Fruit fly (Drosophila melanogaster) whole organism, wandering third instar larva: ENCODE results near the gene alpha-Man-Ib.

ENCODE experiments used
- Abd-B ChIP-seq: fragments of >200 bp; optimal IDR thresholded peaks from 2 replicates; lab custom pipeline; 2017; ENCODE audit warnings: missing biosample characterization, missing genetic modification characterization
- CG32264 ChIP-seq: fragments of 200-800 bp; sonication (Bioruptor generic); optimal IDR thresholded peaks from 2 replicates; lab custom pipeline; 2016; ENCODE audit warnings: missing biosample characterization, missing genetic modification characterization
- CG9705 ChIP-seq: fragments of 200-800 bp; sonication (Bioruptor generic); optimal IDR thresholded peaks from 2 replicates; lab custom pipeline; 2018; ENCODE audit warnings: missing biosample characterization, mild to moderate bottlenecking, missing genetic modification characterization
- CrebA ChIP-seq: fragments of 200-800 bp; sonication (Bioruptor generic); optimal IDR thresholded peaks from 2 replicates; lab custom pipeline; 2016; ENCODE audit warnings: missing biosample characterization, mild to moderate bottlenecking, missing genetic modification characterization, borderline replicate concordance
- Dfd ChIP-seq: fragments of >200 bp; optimal IDR thresholded peaks from 2 replicates; lab custom pipeline; 2017; ENCODE audit warnings: missing biosample characterization, missing genetic modification characterization
- Dif ChIP-seq: fragments of 200-275, 200-300 bp; sonication (Bioruptor generic); optimal IDR thresholded peaks from 2 replicates; lab custom pipeline; 2018; ENCODE audit warnings: missing biosample characterization, missing genetic modification characterization; ENCODE audit not compliant: partially characterized antibody
- GATAd ChIP-seq: sonication (Bioruptor generic); optimal IDR thresholded peaks from 2 replicates; lab custom pipeline; 2016; ENCODE audit warnings: missing biosample characterization, missing genetic modification characterization
- HLH106 ChIP-seq: fragments of 200-800 bp; optimal IDR thresholded peaks from 3 replicates; lab custom pipeline; 2019; ENCODE audit warnings: missing biosample characterization, mild to moderate bottlenecking, missing genetic modification characterization, moderate library complexity
- Hnf4 ChIP-seq: fragments of 200-800 bp; sonication (Bioruptor generic); optimal IDR thresholded peaks from 2 replicates; lab custom pipeline; 2016; ENCODE audit warnings: missing biosample characterization, mild to moderate bottlenecking, missing genetic modification characterization
- Hr78 ChIP-seq: fragments of >200 bp; optimal IDR thresholded peaks from 2 replicates; lab custom pipeline; 2017; ENCODE audit warnings: missing biosample characterization, missing genetic modification characterization
- Hr83 ChIP-seq: fragments of 200-300 bp; sonication (Bioruptor generic); optimal IDR thresholded peaks from 2 replicates; lab custom pipeline; 2016; ENCODE audit warnings: missing biosample characterization, mild to moderate bottlenecking, missing genetic modification characterization, moderate library complexity; ENCODE audit not compliant: poor library complexity, severe bottlenecking
- Jra ChIP-seq: sonication (Bioruptor generic); optimal IDR thresholded peaks from 2 replicates; lab custom pipeline; 2016; ENCODE audit warnings: missing biosample characterization, missing genetic modification characterization
- Mio ChIP-seq: sonication (Bioruptor generic); optimal IDR thresholded peaks from 2 replicates; lab custom pipeline; 2016; ENCODE audit warnings: missing biosample characterization, missing genetic modification characterization
- Myc ChIP-seq: fragments of >200 bp; optimal IDR thresholded peaks from 2 replicates; lab custom pipeline; 2017
- N ChIP-seq: fragments of >200 bp; optimal IDR thresholded peaks from 2 replicates; lab custom pipeline; 2018; ENCODE audit warnings: missing biosample characterization, missing external identifiers, missing genetic modification characterization
- OdsH ChIP-seq: fragments of 200-800 bp; sonication (Bioruptor generic); optimal IDR thresholded peaks from 2 replicates; lab custom pipeline; 2016; ENCODE audit warnings: missing biosample characterization, mild to moderate bottlenecking, missing genetic modification characterization
- Rel ChIP-seq, 2 experiments: fragments of 200-800 bp; sonication (Bioruptor generic) in 1 of 2; optimal IDR thresholded peaks; 2 replicates in 1 of 2; 3 replicates in 1 of 2; lab custom pipeline; 2016 to 2019; ENCODE audit warnings: mild to moderate bottlenecking in 2 of 2, missing biosample characterization in 2 of 2, missing genetic modification characterization in 2 of 2, moderate library complexity in 1 of 2
- Sp1 ChIP-seq: fragments of 200-800 bp; sonication (Bioruptor generic); optimal IDR thresholded peaks from 3 replicates; lab custom pipeline; 2019; ENCODE audit warnings: missing biosample characterization, mild to moderate bottlenecking, missing genetic modification characterization, moderate library complexity
- Vsx2 ChIP-seq: fragments of 200-300, 225-300 bp; sonication (Bioruptor generic); optimal IDR thresholded peaks from 2 replicates; lab custom pipeline; 2018; ENCODE audit warnings: missing biosample characterization, missing genetic modification characterization; ENCODE audit not compliant: partially characterized antibody
- br ChIP-seq: fragments of 200-800 bp; sonication (Bioruptor generic); optimal IDR thresholded peaks from 2 replicates; lab custom pipeline; 2016; ENCODE audit warnings: missing biosample characterization, missing genetic modification characterization
- brk ChIP-seq: fragments of 200-800 bp; sonication (Bioruptor generic); optimal IDR thresholded peaks from 2 replicates; lab custom pipeline; 2016; ENCODE audit warnings: missing biosample characterization, mild to moderate bottlenecking, missing genetic modification characterization
- dl ChIP-seq, 2 experiments: fragments of 175-275, 200-275 bp in 1 of 2; fragments of 200-275 bp in 1 of 2; sonication (Bioruptor generic); optimal IDR thresholded peaks; lab custom pipeline; 2018; ENCODE audit warnings: mild to moderate bottlenecking in 2 of 2, missing biosample characterization in 2 of 2, missing genetic modification characterization in 2 of 2, moderate library complexity in 2 of 2; ENCODE audit not compliant: partially characterized antibody in 2 of 2, insufficient read depth in 1 of 2
- dmrt93B ChIP-seq: fragments of 200-800 bp; sonication (Bioruptor generic); optimal IDR thresholded peaks from 2 replicates; lab custom pipeline; 2018; ENCODE audit warnings: missing biosample characterization, mild to moderate bottlenecking, missing genetic modification characterization
- dsf ChIP-seq: sonication (Bioruptor generic); optimal IDR thresholded peaks from 2 replicates; lab custom pipeline; 2016; ENCODE audit warnings: missing biosample characterization, missing genetic modification characterization, borderline replicate concordance
- ey ChIP-seq: fragments of 200-800 bp; sonication (Bioruptor generic); optimal IDR thresholded peaks from 2 replicates; lab custom pipeline; 2016; ENCODE audit warnings: missing biosample characterization, missing genetic modification characterization
- foxo ChIP-seq, 2 experiments: fragments of 200-800 bp; sonication (Bioruptor generic); optimal IDR thresholded peaks; 2 replicates in 1 of 2; 3 replicates in 1 of 2; lab custom pipeline; 2016 to 2017; ENCODE audit warnings: missing biosample characterization in 2 of 2, missing genetic modification characterization in 2 of 2
- fru ChIP-seq: fragments of 200-800 bp; sonication (Bioruptor generic); optimal IDR thresholded peaks from 3 replicates; lab custom pipeline; 2016; ENCODE audit warnings: missing biosample characterization, mild to moderate bottlenecking, missing genetic modification characterization
- h ChIP-seq: fragments of 200-800 bp; sonication (Bioruptor generic); optimal IDR thresholded peaks from 3 replicates; lab custom pipeline; 2016; ENCODE audit warnings: missing biosample characterization, mild to moderate bottlenecking, missing genetic modification characterization
- jim ChIP-seq: fragments of 175-275, 200-325 bp; sonication (Bioruptor generic); optimal IDR thresholded peaks from 2 replicates; lab custom pipeline; 2016; ENCODE audit warnings: missing biosample characterization, mild to moderate bottlenecking, missing genetic modification characterization
- lola ChIP-seq: fragments of >200 bp; optimal IDR thresholded peaks from 2 replicates; lab custom pipeline; 2017; ENCODE audit warnings: missing biosample characterization, missing genetic modification characterization
- pan ChIP-seq: fragments of >200 bp; optimal IDR thresholded peaks from 2 replicates; lab custom pipeline; 2017
- psq ChIP-seq: fragments of 200-800 bp; sonication (Bioruptor generic); optimal IDR thresholded peaks from 3 replicates; lab custom pipeline; 2017; ENCODE audit warnings: missing biosample characterization, mild to moderate bottlenecking, missing genetic modification characterization, moderate library complexity
- rgr ChIP-seq: fragments of 200-800 bp; sonication (Bioruptor generic); optimal IDR thresholded peaks from 3 replicates; lab custom pipeline; 2016; ENCODE audit warnings: missing biosample characterization, mild to moderate bottlenecking, missing genetic modification characterization
- sv ChIP-seq: fragments of 200-800 bp; sonication (Bioruptor generic); optimal IDR thresholded peaks from 3 replicates; lab custom pipeline; 2016; ENCODE audit warnings: missing biosample characterization, missing genetic modification characterization
- tai ChIP-seq: sonication (Bioruptor generic); optimal IDR thresholded peaks from 2 replicates; lab custom pipeline; 2016; ENCODE audit warnings: missing biosample characterization, missing genetic modification characterization
- usp ChIP-seq: fragments of >200 bp; optimal IDR thresholded peaks from 2 replicates; lab custom pipeline; 2017; ENCODE audit warnings: missing biosample characterization, missing genetic modification characterization
- woc ChIP-seq: sonication (Bioruptor generic); optimal IDR thresholded peaks from 2 replicates; lab custom pipeline; 2016; ENCODE audit warnings: missing biosample characterization, mild to moderate bottlenecking, missing genetic modification characterization

The alpha-Man-Ib gene

dm6 chr3R:29153197-29153644 lies 40.6 kb upstream of the alpha-Man-Ib start, which contains the start of the genes Slbp and Rpn2:
Gene Slbp, minus strand, starts transcription at chr3R:29153266.
Gene Rpn2, plus strand, starts transcription at chr3R:29153524.
- TF ChIP-seq ey (GFP tag; lab: Kevin White, UChicago) = peak; percentile 34
- no peak for TF ChIP-seq CrebA (GFP tag; lab: Kevin White, UChicago)
- peak; percentile 61 for TF ChIP-seq psq
- TF ChIP-seq Abd-B = no peak
- TF ChIP-seq Myc (lab: Kevin White, UChicago) = peak; percentile 45
- peak in 1 of 2 experiments; percentile 67 for TF ChIP-seq foxo (GFP tag; optimal IDR thresholded peaks at IDR 0.05; lab: Kevin White, UChicago)
- TF ChIP-seq fru (GFP tag; lab: Kevin White, UChicago) = peak; percentile 50
- TF ChIP-seq Rel (GFP tag; optimal IDR thresholded peaks at IDR 0.05; lab: Kevin White, UChicago) = no peak
- TF ChIP-seq Rel (tag; optimal IDR thresholded peaks at IDR 0.05; lab: Kevin White, UChicago) = peak; percentile 62
- no peak for TF ChIP-seq brk (GFP tag; lab: Kevin White, UChicago)
- peak; percentile 59 for TF ChIP-seq OdsH (GFP tag; lab: Kevin White, UChicago)
- TF ChIP-seq Sp1 = peak; percentile 56
- TF ChIP-seq CG9705 (GFP tag; lab: Kevin White, UChicago) = peak; percentile 46
- TF ChIP-seq rgr (GFP tag; lab: Kevin White, UChicago) = peak; percentile 69
- peak; percentile 14 for TF ChIP-seq Mio (GFP tag; lab: Kevin White, UChicago)
- TF ChIP-seq CG32264 = no peak
- TF ChIP-seq sv (GFP tag; lab: Kevin White, UChicago) = peak; percentile 5
- TF ChIP-seq h (GFP tag; lab: Kevin White, UChicago) = peak; percentile 69
- peak; percentile 41 for TF ChIP-seq HLH106
- no peak for TF ChIP-seq Dfd (GFP tag; lab: Kevin White, UChicago)
- TF ChIP-seq br = peak; percentile 38

DNA sequence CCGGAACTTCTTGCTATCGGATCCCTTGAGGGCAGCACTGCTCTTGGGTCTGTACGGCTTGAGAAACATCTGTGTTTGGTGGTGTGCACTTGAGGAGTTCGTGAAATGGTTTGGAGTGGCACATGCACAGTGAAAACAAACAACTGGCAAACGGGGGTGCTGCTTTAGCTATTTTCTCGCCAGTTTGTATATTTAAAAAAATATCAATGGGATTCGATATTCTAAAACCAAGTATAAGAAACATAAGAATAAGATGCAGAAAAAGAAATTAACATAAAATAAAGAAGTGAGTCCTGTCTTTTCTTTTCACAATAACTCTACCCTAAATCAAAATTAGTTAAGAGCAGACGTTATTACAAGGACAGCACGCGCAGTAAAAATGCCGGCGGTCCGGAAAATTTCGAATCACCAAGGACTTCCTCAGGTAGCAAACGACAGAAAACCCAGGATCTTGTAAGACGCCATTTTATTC lies 39.0 kb upstream of the alpha-Man-Ib start, which contains the start of gene eIF2D:
eIF2D (minus strand) TSS at position 174 of the 472 bp plus-strand sequence.
- TF ChIP-seq Myc (lab: Kevin White, UChicago) = peak; percentile 78
- no peak for TF ChIP-seq Abd-B
- peak; percentile 57 for TF ChIP-seq ey (GFP tag; lab: Kevin White, UChicago)
- no peak for TF ChIP-seq lola (GFP tag; lab: Kevin White, UChicago)
- TF ChIP-seq Dif (GFP tag; lab: Kevin White, UChicago) = no peak
- TF ChIP-seq sv (GFP tag; lab: Kevin White, UChicago) = peak; percentile 5
- TF ChIP-seq Rel (GFP tag; optimal IDR thresholded peaks at IDR 0.05; lab: Kevin White, UChicago) = no peak
- TF ChIP-seq Rel (tag; optimal IDR thresholded peaks at IDR 0.05; lab: Kevin White, UChicago) = peak; percentile 22
- peak; percentile 37 for TF ChIP-seq CG9705 (GFP tag; lab: Kevin White, UChicago)
- peak; percentile 41 for TF ChIP-seq Sp1
- TF ChIP-seq OdsH (GFP tag; lab: Kevin White, UChicago) = peak; percentile 36
- peak in 1 of 2 experiments; percentile 65 for TF ChIP-seq foxo (GFP tag; optimal IDR thresholded peaks at IDR 0.05; lab: Kevin White, UChicago)
- peak; percentile 69 for TF ChIP-seq HLH106
- TF ChIP-seq brk (GFP tag; lab: Kevin White, UChicago) = no peak
- TF ChIP-seq psq = peak; percentile 14
- TF ChIP-seq CrebA (GFP tag; lab: Kevin White, UChicago) = no peak
- no peak for TF ChIP-seq Hnf4 (GFP tag; lab: Kevin White, UChicago)
- no peak for TF ChIP-seq N (GFP tag; lab: Kevin White, UChicago)
- no peak for TF ChIP-seq Vsx2 (GFP tag; lab: Kevin White, UChicago)
- TF ChIP-seq GATAd (GFP tag; lab: Kevin White, UChicago) = no peak
- TF ChIP-seq h (GFP tag; lab: Kevin White, UChicago) = peak; percentile 63
- peak; percentile 64 for TF ChIP-seq rgr (GFP tag; lab: Kevin White, UChicago)
- TF ChIP-seq, all 38 proteins: peak for 12

dm6 chr3R:29148072-29148471 lies 35.5 kb upstream of the alpha-Man-Ib start, which contains the start of the genes CG11882 and Pglym78:
Gene CG11882, minus strand, starts transcription at chr3R:29148172.
Gene Pglym78, plus strand, starts transcription at chr3R:29148248.
- TF ChIP-seq psq (peak; percentile 26), CG32264 (no peak), h (GFP tag; lab: Kevin White, UChicago) (no peak), ey (GFP tag; lab: Kevin White, UChicago) (peak; percentile 43), dmrt93B (GFP tag; lab: Kevin White, UChicago) (no peak), Dif (GFP tag; lab: Kevin White, UChicago) (peak; percentile 13), pan (no peak), OdsH (GFP tag; lab: Kevin White, UChicago) (peak; percentile 38), Hr78 (no peak), Sp1 (peak; percentile 30), Rel (GFP tag; optimal IDR thresholded peaks at IDR 0.05; lab: Kevin White, UChicago) (no peak), Rel (tag; optimal IDR thresholded peaks at IDR 0.05; lab: Kevin White, UChicago) (peak; percentile 80), dsf (GFP tag; lab: Kevin White, UChicago) (no peak), Myc (lab: Kevin White, UChicago) (no peak), Jra (GFP tag; lab: Kevin White, UChicago) (no peak), Vsx2 (GFP tag; lab: Kevin White, UChicago) (no peak), Mio (GFP tag; lab: Kevin White, UChicago) (no peak), GATAd (GFP tag; lab: Kevin White, UChicago) (no peak), br (no peak), tai (GFP tag; lab: Kevin White, UChicago) (no peak), rgr (GFP tag; lab: Kevin White, UChicago) (peak; percentile 51), jim (GFP tag; lab: Kevin White, UChicago) (no peak), fru (GFP tag; lab: Kevin White, UChicago) (no peak), CrebA (GFP tag; lab: Kevin White, UChicago) (no peak), Hnf4 (GFP tag; lab: Kevin White, UChicago) (no peak), N (GFP tag; lab: Kevin White, UChicago) (no peak), dl (GFP tag; optimal IDR thresholded peaks at IDR 0.05; lab: Kevin White, UChicago; ENCODE audit: insufficient read depth in 1 of 2, partially characterized antibody in 2 of 2) (peak in 1 of 2 experiments; percentile 40), Hr83 (GFP tag; lab: Kevin White, UChicago) (peak; percentile 80), foxo (GFP tag; optimal IDR thresholded peaks at IDR 0.05; lab: Kevin White, UChicago) (peak in 1 of 2 experiments; percentile 73), HLH106 (peak; percentile 1), Abd-B (no peak), Dfd (GFP tag; lab: Kevin White, UChicago) (no peak), woc (GFP tag; lab: Kevin White, UChicago) (no peak), brk (GFP tag; lab: Kevin White, UChicago) (no peak), CG9705 (GFP tag; lab: Kevin White, UChicago) (no peak), usp (GFP tag; lab: Kevin White, UChicago) (no peak)
